Fruit fly (Drosophila melanogaster) whole organism, embryonic: ENCODE data around the gene Chmp1.

Source experiments
- CG17912 ChIP-seq: fragments of 200-800 bp; sonication (Bioruptor generic); optimal IDR thresholded peaks from 2 replicates; lab custom pipeline; 2018; ENCODE audit warnings: missing biosample characterization, mild to moderate bottlenecking, missing genetic modification characterization
- CG1792 ChIP-seq: fragments of 200-800 bp; sonication (Bioruptor generic); optimal IDR thresholded peaks from 2 replicates; lab custom pipeline; 2016; ENCODE audit warnings: missing biosample characterization, missing genetic modification characterization
- CG4404 ChIP-seq: fragments of 200-800 bp; sonication (Bioruptor generic); IDR thresholded peaks from 2 replicates; pipeline ENCODE4 v1.3.6; 2022; ENCODE audit warnings: missing biosample characterization, missing genetic modification characterization
- CG7556 ChIP-seq: fragments of 200-800 bp; sonication (Bioruptor generic); optimal IDR thresholded peaks from 2 replicates; lab custom pipeline; 2017; ENCODE audit warnings: missing biosample characterization, mild to moderate bottlenecking, missing genetic modification characterization
- CG7745 ChIP-seq: fragments of 200-800 bp; sonication (Bioruptor generic); optimal IDR thresholded peaks from 2 replicates; lab custom pipeline; 2018; ENCODE audit warnings: missing biosample characterization, mild to moderate bottlenecking, missing genetic modification characterization, moderate library complexity
- CG9797 ChIP-seq: fragments of 200-800 bp; sonication (Bioruptor generic); optimal IDR thresholded peaks from 3 replicates; lab custom pipeline; 2018; ENCODE audit warnings: missing biosample characterization, mild to moderate bottlenecking, missing genetic modification characterization
- E2f1 ChIP-seq: fragments of 200-800 bp; sonication (Bioruptor generic); IDR thresholded peaks from 2 replicates; pipeline ENCODE4 v1.3.6; 2022; ENCODE audit warnings: missing biosample characterization, missing genetic modification characterization
- Eip74EF ChIP-seq, 2 experiments: fragments of 200-800 bp in 1 of 2; fragments of >200 bp in 1 of 2; sonication (Bioruptor generic) in 1 of 2; optimal IDR thresholded peaks; 2 replicates each; lab custom pipeline; 2017 to 2019; ENCODE audit warnings: missing biosample characterization in 2 of 2, missing genetic modification characterization in 2 of 2, mild to moderate bottlenecking in 1 of 2, moderate library complexity in 1 of 2
- Rx ChIP-seq: fragments of 200-800 bp; sonication (Bioruptor generic); IDR thresholded peaks from 2 replicates; pipeline ENCODE4 v1.3.6; 2022; ENCODE audit warnings: missing biosample characterization, missing genetic modification characterization
- lmd ChIP-seq: fragments of 200-800 bp; sonication (Bioruptor generic); IDR thresholded peaks from 2 replicates; pipeline ENCODE4 v1.3.6; 2022; ENCODE audit warnings: missing biosample characterization, missing genetic modification characterization
- salm ChIP-seq: fragments of 200-800 bp; sonication (Bioruptor generic); optimal IDR thresholded peaks from 2 replicates; lab custom pipeline; 2018; ENCODE audit warnings: missing biosample characterization, mild to moderate bottlenecking, missing genetic modification characterization

- no peak for TF ChIP-seq CG7556 (GFP tag; lab: Kevin White, UChicago)
- TF ChIP-seq E2f1 (GFP tag; lab: Robert Waterston, UW): no peak
- TF ChIP-seq Eip74EF (GFP tag; optimal IDR thresholded peaks at IDR 0.05; lab: Kevin White, UChicago): no peak
- TF ChIP-seq CG4404 (GFP tag; lab: Robert Waterston, UW): no peak
- no peak for TF ChIP-seq CG17912
- no peak for TF ChIP-seq lmd (GFP tag; lab: Robert Waterston, UW)
- no peak for TF ChIP-seq Rx (GFP tag; lab: Robert Waterston, UW)
- TF ChIP-seq CG1792 (GFP tag; lab: Kevin White, UChicago): no peak
- no peak for TF ChIP-seq CG7745
- no peak for TF ChIP-seq salm (tag; lab: Kevin White, UChicago)
- TF ChIP-seq CG9797 (GFP tag; lab: Kevin White, UChicago): no peak
These were observed 40.6 kb downstream of the Chmp1 start for dm6 chr3L:18643222-18643621.
